Worm (Caenorhabditis elegans): Measurements from ENCODE around the gene pals-20.

DNA sequence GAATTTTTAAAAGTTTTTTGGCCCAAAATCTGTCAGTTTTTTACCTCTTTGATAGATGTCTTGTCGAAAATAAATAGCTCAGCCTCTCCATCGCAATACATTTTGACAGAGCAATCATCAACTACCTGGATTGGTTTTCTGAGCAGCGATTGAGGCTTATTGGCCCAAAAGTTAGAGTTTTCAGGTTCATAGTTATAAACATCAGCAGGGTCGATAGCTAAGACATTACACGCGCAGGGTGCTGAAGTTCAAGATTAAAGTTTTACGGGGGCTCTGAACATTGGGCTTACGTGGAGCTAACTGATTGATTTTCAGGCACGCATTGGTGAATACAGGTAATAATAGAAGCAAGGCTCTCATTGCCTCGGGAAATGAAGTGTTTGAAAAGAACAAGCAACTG is 28.5 kb downstream of the pals-20 start, which contains the start of gene Y82E9BR.9:
- TF ChIP-seq him-1 (tag; optimal IDR thresholded peaks at IDR 0.05) (no peak), W03F9.2 (tag; optimal IDR thresholded peaks at IDR 0.05) (no peak), dao-5 (tag; optimal IDR thresholded peaks at IDR 0.05) (no peak)
